Worm (Caenorhabditis elegans): ENCODE data around the gene Y56A3A.22.

ce11 chrIII:11917090-11917489, 4.4 kb upstream of the Y56A3A.22 start:
- TF ChIP-seq nhr-12 (tag; optimal IDR thresholded peaks at IDR 0.05) (no peak), gmeb-1 (tag; optimal IDR thresholded peaks at IDR 0.05) (no peak), sem-4 (tag; optimal IDR thresholded peaks at IDR 0.05) (no peak), unc-39 (tag; optimal IDR thresholded peaks at IDR 0.05) (no peak), elt-3 (tag; optimal IDR thresholded peaks at IDR 0.05) (no peak), dmd-4 (tag; optimal IDR thresholded peaks at IDR 0.05) (no peak), lsy-2 (tag; optimal IDR thresholded peaks at IDR 0.05) (no peak), snpc-4 (tag; optimal IDR thresholded peaks at IDR 0.05) (no peak), nhr-11 (tag; optimal IDR thresholded peaks at IDR 0.05) (no peak), unc-62 (GFP tag; optimal IDR thresholded peaks at IDR 0.05) (no peak)

Measured in whole organism, L2 larva.